Worm (Caenorhabditis elegans) whole organism, L4/young adult: Measurements from ENCODE around the gene T06E4.7.

ENCODE experiments used
- W03F9.2 ChIP-seq: fragments of 150-350 bp; optimal IDR thresholded peaks from 2 replicates; lab custom pipeline; 2014; ENCODE audit warnings: missing biosample characterization, missing genetic modification characterization
- him-1 ChIP-seq: sonication (generic microtip); optimal IDR thresholded peaks from 2 replicates; lab custom pipeline; 2016; ENCODE audit warnings: missing genotype, missing genetic modification reagents, missing genetic modification characterization, missing compliant biosample characterization

ce11 chrV:9608256-9608655 is 17.9 kb upstream of the T06E4.7 start, which contains the start of gene dop-2:
- TF ChIP-seq him-1 (tag; lab: Kevin White, UChicago): no peak
- TF ChIP-seq W03F9.2 (tag; lab: Kevin White, UChicago): no peak
